Worm (Caenorhabditis elegans): ENCODE data around the gene K07B1.4.

DNA sequence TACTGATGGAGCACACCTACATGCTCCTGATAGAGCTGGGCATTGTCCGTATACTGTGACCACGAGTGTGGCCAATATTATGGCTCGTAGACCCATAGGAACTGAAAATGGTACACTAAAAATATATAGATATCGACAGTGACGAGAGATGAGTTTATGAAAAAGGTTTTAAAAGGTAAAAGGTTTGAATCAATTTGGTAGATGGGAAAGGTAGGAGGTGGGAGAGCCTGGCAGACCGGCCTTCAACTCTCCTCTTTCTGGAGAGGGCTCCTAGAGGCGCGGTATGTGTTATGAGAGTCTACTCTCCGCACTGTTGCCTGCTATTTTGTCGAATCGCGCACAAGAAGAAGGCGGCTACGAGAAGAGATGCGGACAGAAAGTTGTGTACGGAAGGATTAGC, 41.3 kb upstream of the K07B1.4 start, which contains the start of gene lron-2:
- TF ChIP-seq nhr-11 (tag; optimal IDR thresholded peaks at IDR 0.05) (no peak), Y75B8A.6 (GFP tag; IDR thresholded peaks at IDR 0.05) (no peak)
